Worm (Caenorhabditis elegans): ENCODE data around the gene nspe-7.
A peak's percentile ranks its signal among the peaks of the same experiment; 100 is the strongest.

Gene nspe-7

DNA sequence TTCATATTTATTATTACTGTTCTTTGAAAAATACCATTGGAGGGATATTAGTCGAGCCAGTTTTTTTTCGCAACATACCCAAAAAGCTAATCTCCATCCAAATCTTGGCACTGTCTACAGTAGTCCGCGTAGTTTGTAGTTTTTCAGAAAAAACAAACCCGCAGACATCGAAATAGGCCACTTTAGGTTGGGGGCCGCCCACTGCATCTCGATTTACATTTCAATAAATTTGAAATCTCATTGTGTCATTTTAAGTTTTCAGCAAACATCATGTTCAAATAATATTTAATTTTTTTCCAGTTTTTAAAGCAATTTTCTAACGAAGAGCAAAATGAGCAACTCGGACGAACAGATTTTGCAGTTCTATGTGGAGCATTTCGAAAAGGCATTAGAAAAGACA, 13.4 kb downstream of the nspe-7 start, which contains the start of gene nhr-235:
Gene nhr-235, plus strand, starts transcription at position 301 of the 400 bp plus-strand sequence.
- TF ChIP-seq lin-32 (GFP tag; optimal IDR thresholded peaks at IDR 0.05) (no peak), sptf-1 (tag; optimal IDR thresholded peaks at IDR 0.05) (no peak), ham-2 (GFP tag; optimal IDR thresholded peaks at IDR 0.05) (no peak), ces-1 (GFP tag; optimal IDR thresholded peaks at IDR 0.05) (no peak), unc-62 (GFP tag; optimal IDR thresholded peaks at IDR 0.05) (no peak), lsy-2 (tag; optimal IDR thresholded peaks at IDR 0.05) (no peak), nhr-237 (tag; optimal IDR thresholded peaks at IDR 0.05) (no peak), ceh-43 (GFP tag; optimal IDR thresholded peaks at IDR 0.05) (no peak), mep-1 (tag; optimal IDR thresholded peaks at IDR 0.05) (no peak)

DNA sequence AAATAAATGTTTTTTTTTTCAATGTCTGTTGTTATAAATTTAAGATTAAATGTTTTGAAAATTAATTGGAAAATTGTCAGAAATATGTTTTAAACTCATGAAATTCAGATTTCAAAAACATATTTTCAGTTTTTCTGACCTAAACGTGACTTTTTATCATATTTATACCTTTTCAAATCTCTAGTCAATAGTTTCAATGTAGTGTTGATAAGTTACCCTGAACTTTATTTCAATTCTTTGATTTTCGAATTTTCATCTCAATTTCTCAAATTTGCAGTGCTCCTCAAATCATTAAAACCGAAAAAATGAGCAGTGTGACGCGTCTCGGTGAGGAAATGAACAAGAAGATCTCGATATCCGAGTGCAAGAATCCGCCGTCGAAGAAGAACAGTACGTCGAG, 27.5 kb downstream of the nspe-7 start, which contains the start of gene rgs-4:
Gene rgs-4, plus strand, starts transcription at position 301 of the 400 bp plus-strand sequence.
- TF ChIP-seq elt-3 (tag; optimal IDR thresholded peaks at IDR 0.05) (no peak), ceh-39 (tag; optimal IDR thresholded peaks at IDR 0.05) (no peak), nhr-28 (tag; optimal IDR thresholded peaks at IDR 0.05) (no peak), unc-39 (tag; optimal IDR thresholded peaks at IDR 0.05) (no peak), nhr-76 (tag; optimal IDR thresholded peaks at IDR 0.05) (no peak), cnd-1 (tag; optimal IDR thresholded peaks at IDR 0.05) (no peak), mab-5 (tag; optimal IDR thresholded peaks at IDR 0.05) (no peak)

DNA sequence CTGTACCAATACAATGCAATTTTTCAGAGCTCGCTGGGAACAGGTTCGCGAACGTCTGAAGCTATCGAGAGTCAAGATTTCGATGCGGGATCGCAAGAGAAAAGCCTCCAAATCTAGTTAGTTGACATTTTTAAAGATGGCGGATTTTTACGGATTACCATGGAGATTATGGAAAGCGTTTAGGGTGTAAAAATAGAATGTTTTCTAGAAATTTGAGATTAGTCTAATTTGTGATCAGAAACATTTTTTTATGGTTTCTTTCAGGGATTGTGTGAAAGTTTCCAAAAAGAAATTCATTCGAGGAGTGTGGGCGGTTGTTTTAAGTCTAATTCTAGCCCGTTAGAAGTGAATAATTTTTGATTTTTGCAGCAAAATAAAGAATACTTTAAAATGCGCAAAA, 28.8 kb downstream of the nspe-7 start:
- TF ChIP-seq nhr-237 (tag; optimal IDR thresholded peaks at IDR 0.05) (no peak), nhr-12 (tag; optimal IDR thresholded peaks at IDR 0.05) (no peak), sem-2 (GFP tag; optimal IDR thresholded peaks at IDR 0.05) (no peak), ceh-43 (GFP tag; optimal IDR thresholded peaks at IDR 0.05) (no peak), mep-1 (tag; optimal IDR thresholded peaks at IDR 0.05) (no peak)

DNA sequence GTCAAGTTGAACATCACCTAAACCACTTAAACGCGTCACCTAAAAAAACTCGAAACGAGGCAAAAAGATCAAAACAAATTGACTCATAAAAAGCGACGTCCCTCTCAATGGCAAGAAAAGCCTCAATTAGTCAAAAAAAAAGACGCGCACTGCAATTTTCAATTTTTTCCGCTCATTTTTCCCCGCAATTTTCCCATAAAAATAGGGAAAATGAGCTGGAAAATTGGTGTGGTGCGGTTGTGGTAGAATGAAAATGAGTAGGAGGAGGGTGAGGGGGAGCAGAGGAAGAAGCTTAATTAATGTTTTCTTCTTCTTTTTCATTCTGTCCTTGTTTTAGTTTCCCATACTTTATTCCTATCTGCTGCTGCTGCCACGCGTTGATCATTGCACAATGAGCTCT, 30.6 kb downstream of the nspe-7 start:
- TF ChIP-seq unc-39 (tag; optimal IDR thresholded peaks at IDR 0.05), result no peak
- TF ChIP-seq lin-13 (tag; optimal IDR thresholded peaks at IDR 0.05), result no peak
- TF ChIP-seq sem-2 (GFP tag; optimal IDR thresholded peaks at IDR 0.05), result no peak
- no peak for TF ChIP-seq ceh-43 (GFP tag; optimal IDR thresholded peaks at IDR 0.05)

DNA sequence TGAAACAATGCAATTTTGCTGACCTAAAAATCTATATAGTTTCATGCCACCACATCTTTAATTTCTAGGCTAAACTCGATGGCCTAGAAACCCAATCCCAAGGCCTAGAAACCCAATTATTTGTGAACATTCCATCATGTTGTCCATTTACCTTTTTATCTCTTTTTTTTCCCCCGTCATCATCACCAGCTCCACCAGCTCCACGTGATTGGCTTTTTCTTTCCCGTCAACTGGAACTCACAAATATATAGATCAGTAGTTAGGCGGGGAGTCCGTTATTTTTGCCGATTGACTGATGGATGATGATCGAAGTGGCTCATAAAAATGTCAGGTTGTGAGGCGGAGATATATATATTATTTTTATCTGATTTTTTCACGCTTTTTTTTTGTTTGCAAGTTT, 31.4 kb downstream of the nspe-7 start:
- no peak for TF ChIP-seq bed-3 (GFP tag; optimal IDR thresholded peaks at IDR 0.05)
- no peak for TF ChIP-seq mep-1 (tag; optimal IDR thresholded peaks at IDR 0.05)
- no peak for TF ChIP-seq cnd-1 (tag; optimal IDR thresholded peaks at IDR 0.05)
- no peak for TF ChIP-seq unc-39 (tag; optimal IDR thresholded peaks at IDR 0.05)

DNA sequence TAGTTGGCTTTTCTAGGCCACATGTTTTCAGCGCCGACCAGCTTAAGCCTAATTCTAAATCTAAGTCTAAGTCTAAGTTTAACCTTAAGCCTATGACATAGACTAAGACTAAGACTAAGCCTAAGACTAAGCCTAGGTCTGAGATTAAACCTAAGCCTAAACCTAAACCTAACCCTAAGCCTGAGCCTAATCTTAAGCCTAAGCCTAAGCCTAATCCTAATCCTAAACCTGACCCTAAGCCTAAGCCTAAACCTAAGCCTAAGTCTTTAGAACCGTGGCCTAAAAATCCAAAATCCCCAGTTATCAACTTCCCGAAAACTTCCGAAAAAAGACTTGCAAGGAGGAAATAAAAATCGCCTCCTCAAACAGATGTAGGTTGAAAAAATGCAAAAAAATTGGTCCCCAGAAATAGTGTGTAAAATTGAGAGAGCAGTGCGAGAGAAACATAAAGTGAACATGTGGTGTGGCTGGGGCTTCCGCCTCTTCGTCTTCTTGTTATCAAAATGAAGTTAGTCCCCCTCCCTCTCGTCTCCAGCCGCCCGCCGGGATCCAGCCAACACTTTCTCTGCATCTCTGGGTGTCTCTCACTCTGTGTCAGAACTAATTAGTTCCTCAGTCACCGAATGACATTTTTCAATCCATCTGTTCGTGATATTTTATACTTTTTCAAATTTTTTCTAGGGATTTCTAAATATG, 32.8 kb downstream of the nspe-7 start:
- TF ChIP-seq mab-5 (tag; optimal IDR thresholded peaks at IDR 0.05) (no peak), ham-2 (GFP tag; optimal IDR thresholded peaks at IDR 0.05) (no peak), lin-13 (tag; optimal IDR thresholded peaks at IDR 0.05) (no peak), ces-1 (GFP tag; optimal IDR thresholded peaks at IDR 0.05) (peak; percentile 36), ceh-39 (tag; optimal IDR thresholded peaks at IDR 0.05) (no peak), hlh-1 (tag; optimal IDR thresholded peaks at IDR 0.05) (peak; percentile 66), mls-2 (tag; optimal IDR thresholded peaks at IDR 0.05) (no peak)

DNA sequence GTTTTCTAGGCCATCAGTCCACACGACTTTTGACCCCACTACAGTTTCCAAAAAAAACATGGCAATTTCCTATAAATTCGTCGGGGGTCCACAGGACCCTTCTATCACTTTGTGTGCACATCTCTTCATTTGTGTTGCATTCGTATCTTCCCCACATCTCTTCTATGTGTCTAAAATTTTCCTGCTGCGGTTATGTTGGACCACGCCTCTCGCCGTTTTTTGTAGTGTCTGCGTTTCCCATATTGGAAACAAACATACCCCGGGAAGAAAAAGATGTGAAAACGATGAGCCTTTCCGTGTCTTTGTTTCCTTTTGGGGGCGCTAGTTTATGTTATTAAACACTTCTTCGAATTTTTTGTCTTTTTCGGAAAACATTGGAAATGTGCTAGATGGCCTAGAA, 34.9 kb downstream of the nspe-7 start:
- TF ChIP-seq sem-2 (GFP tag; optimal IDR thresholded peaks at IDR 0.05), result no peak

DNA sequence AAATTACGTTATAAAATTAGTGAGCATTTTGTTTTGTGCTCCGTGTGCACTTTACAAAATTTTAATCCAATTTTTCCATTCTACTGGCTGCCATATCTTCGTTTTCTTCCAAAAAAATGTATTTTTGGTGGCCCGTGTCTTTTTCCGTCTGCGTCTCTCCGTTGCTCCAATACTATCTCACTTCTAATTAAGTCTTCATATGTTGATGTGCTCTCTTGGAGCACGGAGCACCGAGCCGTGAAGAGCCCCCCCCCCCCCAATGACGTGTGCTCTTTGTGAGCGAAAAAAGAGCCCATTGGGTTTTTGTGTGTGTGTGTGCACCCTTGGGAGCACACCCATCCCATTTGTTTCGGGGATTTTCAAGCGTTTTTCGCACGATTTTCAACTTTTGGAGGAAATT, 38.0 kb downstream of the nspe-7 start:
- TF ChIP-seq sptf-1 (tag; optimal IDR thresholded peaks at IDR 0.05) (peak; percentile 16), lin-13 (tag; optimal IDR thresholded peaks at IDR 0.05) (no peak), ceh-83 (GFP tag; optimal IDR thresholded peaks at IDR 0.05) (no peak), ces-1 (GFP tag; optimal IDR thresholded peaks at IDR 0.05) (peak; percentile 69)

DNA sequence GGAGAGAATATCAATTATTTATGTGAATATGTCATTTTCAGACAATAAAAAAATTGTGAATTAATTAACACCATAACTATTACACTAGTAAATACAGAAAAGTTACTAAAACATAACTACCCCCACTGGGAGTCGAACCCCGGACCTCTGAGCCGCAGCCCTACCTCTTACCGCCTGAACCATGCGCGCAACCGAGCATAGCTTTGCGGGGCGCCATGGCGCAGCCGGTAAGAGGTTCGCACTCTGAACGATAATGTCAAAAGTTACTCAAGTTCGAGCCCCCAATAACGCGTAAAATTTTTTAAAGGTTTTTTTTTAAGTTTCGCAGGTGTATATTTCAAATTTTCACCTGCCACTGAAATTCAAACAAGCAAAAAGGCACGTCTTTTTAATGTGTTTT, 39.1 kb downstream of the nspe-7 start:
- TF ChIP-seq bed-3 (GFP tag; optimal IDR thresholded peaks at IDR 0.05), result no peak
- no peak for TF ChIP-seq ztf-11 (tag; optimal IDR thresholded peaks at IDR 0.05)
- TF ChIP-seq mab-5 (tag; optimal IDR thresholded peaks at IDR 0.05), result no peak

Data from whole organism, mixed stage, embryonic.